Worm (Caenorhabditis elegans): ENCODE results near the gene flp-11.

- TF ChIP-seq nhr-28 (tag; optimal IDR thresholded peaks at IDR 0.05) (no peak), M03D4.4 (tag; optimal IDR thresholded peaks at IDR 0.05) (no peak), nhr-12 (tag; optimal IDR thresholded peaks at IDR 0.05) (no peak), elt-3 (tag; optimal IDR thresholded peaks at IDR 0.05) (peak; percentile 14), blmp-1 (tag; optimal IDR thresholded peaks at IDR 0.05) (no peak), mep-1 (tag; optimal IDR thresholded peaks at IDR 0.05) (peak; percentile 37), ces-1 (GFP tag; optimal IDR thresholded peaks at IDR 0.05) (peak; percentile 58), nhr-76 (tag; optimal IDR thresholded peaks at IDR 0.05) (no peak), snpc-4 (tag; optimal IDR thresholded peaks at IDR 0.05) (no peak), nhr-237 (tag; optimal IDR thresholded peaks at IDR 0.05) (no peak), ztf-11 (tag; optimal IDR thresholded peaks at IDR 0.05) (no peak), unc-39 (tag; optimal IDR thresholded peaks at IDR 0.05) (no peak), lin-32 (GFP tag; optimal IDR thresholded peaks at IDR 0.05) (no peak), sem-2 (GFP tag; optimal IDR thresholded peaks at IDR 0.05) (no peak)
Measured at ce11 chrX:4635643-4636042, 42.3 kb downstream of the flp-11 start.

Measured in whole organism, mixed stage, embryonic.